Worm (Caenorhabditis elegans) whole organism, midembryonic: ENCODE data around the gene egl-20.

Experiments used
- T22C8.4 ChIP-seq: fragments of 200-800 bp; sonication (Bioruptor generic); IDR thresholded peaks from 2 replicates; pipeline ENCODE4 v1.3.6; 2022; ENCODE audit warnings: missing genetic modification characterization, missing compliant biosample characterization
- cog-1 ChIP-seq: sonication (generic microtip); optimal IDR thresholded peaks from 2 replicates; lab custom pipeline; 2016; ENCODE audit warnings: missing genetic modification characterization, missing compliant biosample characterization
- flt-1 ChIP-seq: fragments of 200-800 bp; sonication (Bioruptor generic); IDR thresholded peaks from 2 replicates; pipeline ENCODE4 v1.3.6; 2022; ENCODE audit warnings: missing genetic modification characterization, missing compliant biosample characterization
- klf-2 ChIP-seq: fragments of 200-800 bp; sonication (Bioruptor generic); conservative IDR thresholded peaks from 2 replicates; pipeline ENCODE4 v1.3.6; 2022; ENCODE audit warnings: missing genetic modification reagents, missing genetic modification characterization, missing compliant biosample characterization
- med-1 ChIP-seq: sonication (generic microtip); optimal IDR thresholded peaks from 2 replicates; lab custom pipeline; 2017; ENCODE audit warnings: missing genetic modification characterization, mild to moderate bottlenecking, missing compliant biosample characterization, antibody characterized with exemption, missing genetic modification reagents; ENCODE audit not compliant: insufficient read depth
- ref-1 ChIP-seq: fragments of 200-800 bp; sonication (Bioruptor generic); conservative IDR thresholded peaks from 2 replicates; pipeline ENCODE4 v1.3.6; 2022; ENCODE audit warnings: missing genetic modification reagents, missing genetic modification characterization, missing compliant biosample characterization
- tab-1 ChIP-seq: fragments of 200-800 bp; sonication (Bioruptor generic); IDR thresholded peaks from 2 replicates; pipeline ENCODE4 v1.3.6; 2022; ENCODE audit warnings: missing genetic modification characterization, missing compliant biosample characterization
- ztf-23 ChIP-seq: fragments of 200-800 bp; sonication (Bioruptor generic); IDR thresholded peaks from 2 replicates; pipeline ENCODE4 v1.3.6; 2022; ENCODE audit warnings: missing genetic modification reagents, missing genetic modification characterization, missing compliant biosample characterization
- ztf-29 ChIP-seq: fragments of 200-800 bp; sonication (Bioruptor generic); IDR thresholded peaks from 2 replicates; pipeline ENCODE4 v1.3.6; 2022; ENCODE audit warnings: missing genetic modification reagents, missing genetic modification characterization, missing compliant biosample characterization

- no peak for TF ChIP-seq T22C8.4 (GFP tag; lab: Robert Waterston, UW)
- no peak for TF ChIP-seq cog-1 (tag; lab: Kevin White, UChicago)
- no peak for TF ChIP-seq ref-1 (GFP tag; lab: Robert Waterston, UW)
- TF ChIP-seq tab-1 (GFP tag; lab: Robert Waterston, UW): no peak
- TF ChIP-seq ztf-29: no peak
- TF ChIP-seq ztf-23: no peak
- TF ChIP-seq klf-2 (GFP tag; lab: Robert Waterston, UW): no peak
- TF ChIP-seq med-1: no peak
- no peak for TF ChIP-seq flt-1 (GFP tag; lab: Robert Waterston, UW)
These were observed 39.6 kb upstream of the egl-20 start for ce11 chrIV:9854952-9855351.
